Worm (Caenorhabditis elegans): ENCODE measurements around the gene sptf-2.

Gene sptf-2

ce11 chrII:8670835-8671234 lies 45.6 kb downstream of the sptf-2 start:
- TF ChIP-seq F49E8.2 (tag; optimal IDR thresholded peaks at IDR 0.05; ENCODE audit: borderline replicate concordance) (no peak), lin-38 (GFP tag; IDR thresholded peaks at IDR 0.05) (peak; percentile 25; the same call in 1 of the 2 replicates)

DNA sequence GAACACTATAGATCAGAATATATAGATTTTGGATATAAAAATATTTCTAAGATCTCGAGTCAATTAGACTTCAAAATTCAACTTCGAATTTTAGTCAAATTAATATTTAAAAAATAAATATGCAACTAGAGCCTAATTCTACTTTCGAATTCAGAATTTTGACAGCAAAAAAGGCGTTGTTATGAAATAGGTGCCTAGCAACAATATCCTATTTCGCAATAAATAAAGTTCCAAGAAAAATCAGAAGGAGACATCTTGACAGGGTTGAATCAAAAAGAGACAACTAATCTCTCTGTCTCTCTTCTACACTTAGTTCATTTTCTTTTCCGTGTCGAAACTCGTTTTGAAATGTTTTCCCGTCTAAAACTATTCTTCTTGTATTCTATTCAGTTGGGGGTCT lies 50.1 kb downstream of the sptf-2 start:
- TF ChIP-seq mdl-1 (tag; optimal IDR thresholded peaks at IDR 0.05), result no peak
- TF ChIP-seq zag-1 (tag; optimal IDR thresholded peaks at IDR 0.05), result no peak
- peak in 1 of 2 experiments; percentile 88 for TF ChIP-seq unc-62 (GFP tag; optimal IDR thresholded peaks at IDR 0.05 in 1 of 2)
- no peak for TF ChIP-seq unc-62 (tag; optimal IDR thresholded peaks at IDR 0.05)

Measured in whole organism, L4 larva.